Worm (Caenorhabditis elegans): ENCODE results near the gene F34H10.1.

Gene F34H10.1

ce11 chrX:9667391-9667790 lies 41.5 kb downstream of the F34H10.1 start (continued):
- TF ChIP-seq nhr-102 (tag; optimal IDR thresholded peaks at IDR 0.05) (no peak), saeg-2 (GFP tag; IDR thresholded peaks at IDR 0.05) (no peak), spr-1 (tag; optimal IDR thresholded peaks at IDR 0.05) (no peak), ctbp-1 (GFP tag; IDR thresholded peaks at IDR 0.05) (no peak), unc-62 (GFP tag; optimal IDR thresholded peaks at IDR 0.05 in 1 of 2) (no peak), unc-62 (tag; optimal IDR thresholded peaks at IDR 0.05) (no peak), hlh-30 (tag; optimal IDR thresholded peaks at IDR 0.05; ENCODE audit: insufficient read depth) (peak; percentile 22), mxl-2 (GFP tag; conservative IDR thresholded peaks at IDR 0.05) (no peak), ceh-20 (GFP tag; IDR thresholded peaks at IDR 0.05) (no peak), mdl-1 (tag; optimal IDR thresholded peaks at IDR 0.05) (no peak), F37D6.2 (tag; optimal IDR thresholded peaks at IDR 0.05) (no peak), hlh-11 (tag; optimal IDR thresholded peaks at IDR 0.05) (peak; percentile 43), nhr-6 (tag; optimal IDR thresholded peaks at IDR 0.05) (no peak), dmd-6 (GFP tag; IDR thresholded peaks at IDR 0.05) (0 out of 2 replicates have a peak, but pooled peaks have one; percentile 13), nhr-11 (tag; optimal IDR thresholded peaks at IDR 0.05) (peak; percentile 11), R02D3.7 (tag; optimal IDR thresholded peaks at IDR 0.05) (no peak), nhr-28 (tag; optimal IDR thresholded peaks at IDR 0.05) (peak; percentile 61), ceh-32 (tag; optimal IDR thresholded peaks at IDR 0.05; ENCODE audit: poor library complexity) (no peak), ZK546.5 (tag; optimal IDR thresholded peaks at IDR 0.05) (no peak), lin-39 (tag; optimal IDR thresholded peaks at IDR 0.05) (no peak), daf-16 (GFP tag; optimal IDR thresholded peaks at IDR 0.05) (no peak), daf-16 (tag; optimal IDR thresholded peaks at IDR 0.05) (no peak)

- no peak for TF ChIP-seq daf-12 (tag; optimal IDR thresholded peaks at IDR 0.05)
- peak; percentile 2 to 69 for TF ChIP-seq mdl-1 (tag; optimal IDR thresholded peaks at IDR 0.05)
- peak; percentile 5 for TF ChIP-seq mxl-3 (GFP tag; optimal IDR thresholded peaks at IDR 0.05)
- no peak for TF ChIP-seq lin-15B (tag; optimal IDR thresholded peaks at IDR 0.05)
- TF ChIP-seq ces-1 (GFP tag; optimal IDR thresholded peaks at IDR 0.05), result no peak
- no peak for TF ChIP-seq nhr-237 (tag; optimal IDR thresholded peaks at IDR 0.05)
- no peak for TF ChIP-seq dmd-6 (GFP tag; IDR thresholded peaks at IDR 0.05)
- no peak for TF ChIP-seq tra-1 (GFP tag; IDR thresholded peaks at IDR 0.05)
- TF ChIP-seq Y105C5A.15 (GFP tag; IDR thresholded peaks at IDR 0.05), result no peak
- peak in 1 of 2 experiments; percentile 45 for TF ChIP-seq daf-16 (GFP tag; optimal IDR thresholded peaks at IDR 0.05)
- no peak for TF ChIP-seq daf-16 (tag; optimal IDR thresholded peaks at IDR 0.05)
- no peak for TF ChIP-seq nhr-42 (GFP tag; IDR thresholded peaks at IDR 0.05)
- TF ChIP-seq rbr-2 (tag; optimal IDR thresholded peaks at IDR 0.05), result peak; percentile 74
- no peak for TF ChIP-seq pqm-1 (tag; optimal IDR thresholded peaks at IDR 0.05)
- TF ChIP-seq madf-5 (GFP tag; IDR thresholded peaks at IDR 0.05), result no peak
- TF ChIP-seq nhr-11 (tag; optimal IDR thresholded peaks at IDR 0.05), result peak; percentile 25
- TF ChIP-seq pha-4 (GFP tag; IDR thresholded peaks at IDR 0.05), result no peak
- TF ChIP-seq pha-4 (tag; optimal IDR thresholded peaks at IDR 0.05), result no peak
- no peak for TF ChIP-seq lim-7 (GFP tag; IDR thresholded peaks at IDR 0.05)
- no peak for TF ChIP-seq aly-2 (tag; optimal IDR thresholded peaks at IDR 0.05)
- TF ChIP-seq ceh-62 (tag; optimal IDR thresholded peaks at IDR 0.05), result no peak
- no peak for TF ChIP-seq nhr-111 (GFP tag; optimal IDR thresholded peaks at IDR 0.05)
- peak; percentile 26 for TF ChIP-seq hlh-11 (tag; optimal IDR thresholded peaks at IDR 0.05)
- no peak for TF ChIP-seq hlh-30 (tag; optimal IDR thresholded peaks at IDR 0.05; ENCODE audit: insufficient read depth)
- TF ChIP-seq fkh-10 (GFP tag; optimal IDR thresholded peaks at IDR 0.05), result peak; percentile 59
- TF ChIP-seq dmd-8 (GFP tag; IDR thresholded peaks at IDR 0.05), result no peak
- TF ChIP-seq php-3 (GFP tag; IDR thresholded peaks at IDR 0.05), result no peak
- TF ChIP-seq set-16 (GFP tag; IDR thresholded peaks at IDR 0.05), result peak; percentile 64
- peak in 1 of 2 experiments; percentile 32 for TF ChIP-seq unc-62 (GFP tag; optimal IDR thresholded peaks at IDR 0.05 in 1 of 2)
- no peak for TF ChIP-seq unc-62 (tag; optimal IDR thresholded peaks at IDR 0.05)
- peak; percentile 52; the same call in 1 of the 2 replicates for TF ChIP-seq hmg-1.1 (GFP tag; IDR thresholded peaks at IDR 0.05)
- no peak for TF ChIP-seq F37D6.2 (tag; optimal IDR thresholded peaks at IDR 0.05)
- TF ChIP-seq ceh-28 (tag; optimal IDR thresholded peaks at IDR 0.05), result no peak
- TF ChIP-seq mep-1 (tag; optimal IDR thresholded peaks at IDR 0.05), result peak; percentile 64
- TF ChIP-seq aha-1 (tag), result peak; percentile 98
- no peak for TF ChIP-seq snpc-1.2 (GFP tag; IDR thresholded peaks at IDR 0.05)
- TF ChIP-seq saeg-2 (GFP tag; IDR thresholded peaks at IDR 0.05), result no peak
- no peak for TF ChIP-seq Y48G9A.11 (GFP tag; IDR thresholded peaks at IDR 0.05)
- no peak for TF ChIP-seq nhr-41 (GFP tag; IDR thresholded peaks at IDR 0.05)
These were observed 42.6 kb downstream of the F34H10.1 start, which contains the start of gene T14B1.1 for ce11 chrX:9668554-9668953. Gene T14B1.1, minus strand, starts transcription at chrX:9668723.
